Fruit fly (Drosophila melanogaster) ovary, adult (tissue): Measurements from ENCODE around the gene CG7582.

Source experiments
- CG17801 ChIP-seq: fragments of 200-800 bp; optimal IDR thresholded peaks from 2 replicates; lab custom pipeline; 2019; ENCODE audit warnings: missing biosample characterization, mild to moderate bottlenecking, missing genetic modification characterization, moderate library complexity; ENCODE audit not compliant: partially characterized antibody

The CG7582 gene

dm6 chr3R:29707258-29707657 is 25.2 kb upstream of the CG7582 start:
- TF ChIP-seq CG17801 (GFP tag; lab: Kevin White, UChicago) = no peak

dm6 chr3R:29705789-29706303 is 23.8 kb upstream of the CG7582 start:
- no peak for TF ChIP-seq CG17801 (GFP tag; lab: Kevin White, UChicago)

dm6 chr3R:29704557-29704956 is 22.5 kb upstream of the CG7582 start:
- no peak for TF ChIP-seq CG17801 (GFP tag; lab: Kevin White, UChicago)

- TF ChIP-seq CG17801 (GFP tag; lab: Kevin White, UChicago) = no peak
These were observed 19.7 kb upstream of the CG7582 start for dm6 chr3R:29701739-29702138.

dm6 chr3R:29699220-29699619 is 17.1 kb upstream of the CG7582 start:
- no peak for TF ChIP-seq CG17801 (GFP tag; lab: Kevin White, UChicago)

dm6 chr3R:29697841-29698240 is 15.8 kb upstream of the CG7582 start:
- TF ChIP-seq CG17801 (GFP tag; lab: Kevin White, UChicago) = no peak

- no peak for TF ChIP-seq CG17801 (GFP tag; lab: Kevin White, UChicago)
These were observed 14.3 kb upstream of the CG7582 start for dm6 chr3R:29696359-29696758.

dm6 chr3R:29695744-29696143 is 13.7 kb upstream of the CG7582 start:
- TF ChIP-seq CG17801 (GFP tag; lab: Kevin White, UChicago) = no peak

- no peak for TF ChIP-seq CG17801 (GFP tag; lab: Kevin White, UChicago)
These were observed 10.0 kb upstream of the CG7582 start, which contains the start of gene dmrt99B for dm6 chr3R:29692009-29692641. dmrt99B (plus strand) TSS chr3R:29692591.

- no peak for TF ChIP-seq CG17801 (GFP tag; lab: Kevin White, UChicago)
These were observed 9.0 kb upstream of the CG7582 start for dm6 chr3R:29690960-29691527.

dm6 chr3R:29690539-29690852 is 8.4 kb upstream of the CG7582 start:
- TF ChIP-seq CG17801 (GFP tag; lab: Kevin White, UChicago) = no peak

dm6 chr3R:29689833-29690538 is 7.9 kb upstream of the CG7582 start:
- TF ChIP-seq CG17801 (GFP tag; lab: Kevin White, UChicago) = no peak

- no peak for TF ChIP-seq CG17801 (GFP tag; lab: Kevin White, UChicago)
These were observed 7.1 kb upstream of the CG7582 start, which contains the start of gene Obp99c for dm6 chr3R:29689211-29689610. Obp99c (minus strand) TSS chr3R:29689311.

- no peak for TF ChIP-seq CG17801 (GFP tag; lab: Kevin White, UChicago)
These were observed 4.6 kb upstream of the CG7582 start for dm6 chr3R:29686698-29687097.

dm6 chr3R:29681241-29681640 is 837 bp downstream of the CG7582 start:
- no peak for TF ChIP-seq CG17801 (GFP tag; lab: Kevin White, UChicago)

- TF ChIP-seq CG17801 (GFP tag; lab: Kevin White, UChicago) = peak; percentile 71
These were observed 6.7 kb downstream of the CG7582 start, which contains the start of the genes Bub3 and Cap-D2 for dm6 chr3R:29675333-29675732. Bub3 (minus strand) TSS chr3R:29675421. Cap-D2 (plus strand) TSS chr3R:29675651.
